Worm (Caenorhabditis elegans) whole organism, young adult: Measurements from ENCODE around the gene unc-52.

ENCODE experiments used
- B0035.1 ChIP-seq: sonication (generic microtip); optimal IDR thresholded peaks from 2 replicates; lab custom pipeline; 2016; ENCODE audit warnings: missing genetic modification characterization, mild to moderate bottlenecking, missing compliant biosample characterization, missing genotype, missing genetic modification reagents
- B0336.3 ChIP-seq: fragments of 200-800 bp; sonication (Bioruptor generic); IDR thresholded peaks from 2 replicates; pipeline ENCODE4 v1.3.6; 2022; ENCODE audit warnings: missing genetic modification characterization, missing compliant biosample characterization
- D2030.7 ChIP-seq: fragments of 200-800 bp; sonication (Bioruptor generic); IDR thresholded peaks from 2 replicates; pipeline ENCODE4 v1.3.6; 2022; ENCODE audit warnings: missing genetic modification reagents, missing genetic modification characterization, missing compliant biosample characterization
- F10E7.11 ChIP-seq: sonication (generic microtip); optimal IDR thresholded peaks from 2 replicates; lab custom pipeline; 2017; ENCODE audit warnings: mild to moderate bottlenecking, missing genetic modification characterization, moderate library complexity, missing compliant biosample characterization
- F23B12.7 ChIP-seq: sonication (generic microtip); optimal IDR thresholded peaks from 2 replicates; lab custom pipeline; 2017; ENCODE audit warnings: missing genetic modification characterization, mild to moderate bottlenecking, missing compliant biosample characterization, antibody characterized with exemption, moderate library complexity; ENCODE audit not compliant: insufficient read depth
- F33H1.4 ChIP-seq: fragments of 200-800 bp; sonication (Bioruptor generic); IDR thresholded peaks from 2 replicates; pipeline ENCODE4 v1.3.6; 2022; ENCODE audit warnings: missing genetic modification reagents, missing genetic modification characterization, missing compliant biosample characterization
- F37B4.10 ChIP-seq: fragments of 200-800 bp; sonication (Bioruptor generic); IDR thresholded peaks from 2 replicates; pipeline ENCODE4 v1.3.6; 2022; ENCODE audit warnings: missing genetic modification characterization, missing compliant biosample characterization
- F49E8.2 ChIP-seq: sonication (generic microtip); optimal IDR thresholded peaks from 3 replicates; lab custom pipeline; 2017; ENCODE audit warnings: missing genetic modification characterization, mild to moderate bottlenecking, missing compliant biosample characterization, antibody characterized with exemption, moderate library complexity; ENCODE audit not compliant: insufficient read depth
- K11D2.4 ChIP-seq: fragments of 200-800 bp; sonication (Bioruptor generic); IDR thresholded peaks from 2 replicates; pipeline ENCODE4 v1.3.6; 2022; ENCODE audit warnings: missing genetic modification reagents, missing genetic modification characterization, missing compliant biosample characterization
- T07F8.4 ChIP-seq: sonication (generic microtip); optimal IDR thresholded peaks from 2 replicates; lab custom pipeline; 2016; ENCODE audit warnings: mild to moderate bottlenecking, missing genetic modification characterization, moderate library complexity, missing compliant biosample characterization
- Y53G8AR.9 ChIP-seq: fragments of 200-800 bp; sonication (Bioruptor generic); conservative IDR thresholded peaks from 2 replicates; pipeline ENCODE4 v1.3.6; 2022; ENCODE audit warnings: missing genetic modification reagents, missing genetic modification characterization, missing compliant biosample characterization
- Y56A3A.18 ChIP-seq: fragments of 200-800 bp; sonication (Bioruptor generic); IDR thresholded peaks from 2 replicates; pipeline ENCODE4 v1.3.6; 2022; ENCODE audit warnings: missing genetic modification reagents, missing genetic modification characterization, missing compliant biosample characterization
- ZK185.1 ChIP-seq: sonication (generic microtip); optimal IDR thresholded peaks from 2 replicates; lab custom pipeline; 2016; ENCODE audit warnings: mild to moderate bottlenecking, missing genetic modification characterization, missing compliant biosample characterization; ENCODE audit not compliant: poor library complexity, severe bottlenecking
- athp-1 ChIP-seq: sonication (generic microtip); optimal IDR thresholded peaks from 2 replicates; lab custom pipeline; 2017; ENCODE audit warnings: mild to moderate bottlenecking, missing genetic modification characterization, missing compliant biosample characterization
- attf-3 ChIP-seq: fragments of 200-800 bp; sonication (Bioruptor generic); conservative IDR thresholded peaks from 2 replicates; pipeline ENCODE4 v1.3.6; 2022; ENCODE audit warnings: missing genetic modification reagents, missing genetic modification characterization, missing compliant biosample characterization
- ceh-58 ChIP-seq: fragments of 200-800 bp; sonication (Bioruptor generic); IDR thresholded peaks from 2 replicates; pipeline ENCODE4 v1.3.6; 2022; ENCODE audit warnings: missing genetic modification characterization, missing compliant biosample characterization
- ceh-79 ChIP-seq: sonication (generic microtip); optimal IDR thresholded peaks from 2 replicates; lab custom pipeline; 2017; ENCODE audit warnings: mild to moderate bottlenecking, missing genetic modification characterization, missing compliant biosample characterization
- chd-7 ChIP-seq: sonication (generic microtip); optimal IDR thresholded peaks from 2 replicates; lab custom pipeline; 2016; ENCODE audit warnings: mild to moderate bottlenecking, missing genetic modification characterization, moderate library complexity, missing compliant biosample characterization
- dpff-1 ChIP-seq: sonication (generic microtip); optimal IDR thresholded peaks from 2 replicates; lab custom pipeline; 2017; ENCODE audit warnings: mild to moderate bottlenecking, missing genetic modification characterization, missing compliant biosample characterization
- egrh-3 ChIP-seq: fragments of 200-800 bp; sonication (Bioruptor generic); IDR thresholded peaks from 2 replicates; pipeline ENCODE4 v1.3.6; 2022; ENCODE audit warnings: missing genetic modification reagents, missing genetic modification characterization, missing compliant biosample characterization
- ekl-4 ChIP-seq: fragments of 200-800 bp; sonication (Bioruptor generic); IDR thresholded peaks from 2 replicates; pipeline ENCODE4 v1.3.6; 2022; ENCODE audit warnings: missing genetic modification reagents, missing genetic modification characterization, missing compliant biosample characterization
- him-1 ChIP-seq: sonication (generic microtip); optimal IDR thresholded peaks from 2 replicates; lab custom pipeline; 2016; ENCODE audit warnings: missing genotype, missing genetic modification reagents, missing genetic modification characterization, missing compliant biosample characterization
- hlh-12 ChIP-seq: sonication (generic microtip); optimal IDR thresholded peaks from 2 replicates; lab custom pipeline; 2016; ENCODE audit warnings: missing genetic modification characterization, missing compliant biosample characterization
- hlh-26 ChIP-seq: fragments of 200-800 bp; sonication (Bioruptor generic); conservative IDR thresholded peaks from 2 replicates; pipeline ENCODE4 v1.3.6; 2022; ENCODE audit warnings: missing genetic modification reagents, missing genetic modification characterization, missing compliant biosample characterization
- hrde-1 ChIP-seq: sonication (generic microtip); optimal IDR thresholded peaks from 2 replicates; lab custom pipeline; 2016; ENCODE audit warnings: missing genetic modification characterization, mild to moderate bottlenecking, missing compliant biosample characterization, moderate library complexity, missing genotype, missing genetic modification reagents, borderline replicate concordance
- lag-1 ChIP-seq: fragments of 200-800 bp; sonication (Bioruptor generic); IDR thresholded peaks from 2 replicates; pipeline ENCODE4 v1.3.6; 2022; ENCODE audit warnings: missing genetic modification reagents, missing genetic modification characterization, missing compliant biosample characterization
- let-526 ChIP-seq: fragments of 200-800 bp; sonication (Bioruptor generic); IDR thresholded peaks from 2 replicates; pipeline ENCODE4 v1.3.6; 2022; ENCODE audit warnings: missing genetic modification reagents, missing genetic modification characterization, missing compliant biosample characterization
- lin-54 ChIP-seq: fragments of 200-800 bp; sonication (Bioruptor generic); optimal IDR thresholded peaks from 2 replicates; lab custom pipeline; 2018; ENCODE audit warnings: mild to moderate bottlenecking, missing genetic modification characterization, missing compliant biosample characterization
- lsy-27 ChIP-seq: sonication (generic microtip); optimal IDR thresholded peaks from 2 replicates; lab custom pipeline; 2017; ENCODE audit warnings: missing genetic modification characterization, mild to moderate bottlenecking, missing compliant biosample characterization, antibody characterized with exemption, missing genotype, borderline replicate concordance; ENCODE audit not compliant: insufficient read depth
- mcd-1 ChIP-seq: fragments of 200-800 bp; sonication (Bioruptor generic); IDR thresholded peaks from 2 replicates; pipeline ENCODE4 v1.3.6; 2022; ENCODE audit warnings: missing genetic modification reagents, missing genetic modification characterization, missing compliant biosample characterization
- mes-4 ChIP-seq: sonication (generic microtip); optimal IDR thresholded peaks from 2 replicates; lab custom pipeline; 2016; ENCODE audit warnings: missing genotype, missing genetic modification characterization, missing compliant biosample characterization
- nfya-2 ChIP-seq: fragments of 200-800 bp; sonication (Bioruptor generic); IDR thresholded peaks from 2 replicates; pipeline ENCODE4 v1.3.6; 2022; ENCODE audit warnings: missing genetic modification reagents, missing genetic modification characterization, missing compliant biosample characterization
- nfyb-1 ChIP-seq: fragments of 200-800 bp; sonication (Bioruptor generic); IDR thresholded peaks from 2 replicates; pipeline ENCODE4 v1.3.6; 2022; ENCODE audit warnings: missing genetic modification reagents, missing genetic modification characterization, missing compliant biosample characterization
- nhr-27 ChIP-seq: fragments of 200-800 bp; sonication (Bioruptor generic); optimal IDR thresholded peaks from 2 replicates; lab custom pipeline; 2018; ENCODE audit warnings: mild to moderate bottlenecking, missing genetic modification characterization, moderate library complexity, missing compliant biosample characterization
- nhr-80 ChIP-seq: sonication (generic microtip); optimal IDR thresholded peaks from 2 replicates; lab custom pipeline; 2016; ENCODE audit warnings: missing genetic modification characterization, missing compliant biosample characterization
- pbrm-1 ChIP-seq: fragments of 200-800 bp; sonication (Bioruptor generic); IDR thresholded peaks from 2 replicates; pipeline ENCODE4 v1.3.6; 2022; ENCODE audit warnings: missing genetic modification reagents, missing genetic modification characterization, missing compliant biosample characterization
- pha-4 ChIP-seq: fragments of 150-350 bp; sonication (generic microtip); optimal IDR thresholded peaks from 2 replicates; lab custom pipeline; 2014; ENCODE audit warnings: missing biosample characterization, missing genetic modification reagents, missing genetic modification characterization
- repo-1 ChIP-seq: sonication (generic microtip); optimal IDR thresholded peaks from 2 replicates; lab custom pipeline; 2017; ENCODE audit warnings: mild to moderate bottlenecking, missing genetic modification characterization, missing compliant biosample characterization
- sdz-38 ChIP-seq: sonication (generic microtip); optimal IDR thresholded peaks from 2 replicates; lab custom pipeline; 2016; ENCODE audit warnings: missing genotype, missing genetic modification characterization, missing compliant biosample characterization
- sea-2 ChIP-seq: fragments of 200-800 bp; sonication (Bioruptor generic); IDR thresholded peaks from 2 replicates; pipeline ENCODE4 v1.3.6; 2022; ENCODE audit warnings: missing genetic modification characterization, missing compliant biosample characterization
- snpc-1.3 ChIP-seq: sonication (generic microtip); optimal IDR thresholded peaks from 2 replicates; lab custom pipeline; 2017; ENCODE audit warnings: missing genetic modification characterization, mild to moderate bottlenecking, missing compliant biosample characterization, antibody characterized with exemption, moderate library complexity, missing genotype, missing genetic modification reagents; ENCODE audit not compliant: insufficient read depth
- snpc-4 ChIP-seq, 5 experiments: fragments of 150-350 bp in 1 of 5; sonication (generic microtip) in 4 of 5; optimal IDR thresholded peaks; 2 replicates each; lab custom pipeline; 2014 to 2018; ENCODE audit warnings: missing genetic modification characterization in 5 of 5, missing biosample characterization in 3 of 5, antibody characterized with exemption in 2 of 5, mild to moderate bottlenecking in 2 of 5, missing compliant biosample characterization in 2 of 5, missing genotype in 2 of 5, moderate library complexity in 2 of 5, missing genetic modification reagents in 1 of 5
- tbp1 ChIP-seq: fragments of 200-800 bp; sonication (Bioruptor generic); optimal IDR thresholded peaks from 2 replicates; lab custom pipeline; 2018; ENCODE audit warnings: mild to moderate bottlenecking, missing genetic modification characterization, missing compliant biosample characterization
- unc-130 ChIP-seq: sonication (generic microtip); optimal IDR thresholded peaks from 2 replicates; lab custom pipeline; 2016; ENCODE audit warnings: missing genetic modification reagents, missing genetic modification characterization, missing compliant biosample characterization
- zim-3 ChIP-seq: sonication (generic microtip); optimal IDR thresholded peaks from 2 replicates; lab custom pipeline; 2017; ENCODE audit warnings: mild to moderate bottlenecking, missing genetic modification characterization, moderate library complexity, missing compliant biosample characterization
- ztf-22 ChIP-seq: fragments of 200-800 bp; sonication (Bioruptor generic); optimal IDR thresholded peaks from 2 replicates; lab custom pipeline; 2018; ENCODE audit warnings: mild to moderate bottlenecking, missing genetic modification characterization, moderate library complexity, missing compliant biosample characterization
- ztf-25 ChIP-seq: fragments of 200-800 bp; sonication (Bioruptor generic); IDR thresholded peaks from 2 replicates; pipeline ENCODE4 v1.3.6; 2022; ENCODE audit warnings: missing genetic modification reagents, missing genetic modification characterization, missing compliant biosample characterization
- ztf-26 ChIP-seq: sonication (generic microtip); optimal IDR thresholded peaks from 2 replicates; lab custom pipeline; 2017; ENCODE audit warnings: missing genetic modification characterization, missing compliant biosample characterization

unc-52 gene

DNA sequence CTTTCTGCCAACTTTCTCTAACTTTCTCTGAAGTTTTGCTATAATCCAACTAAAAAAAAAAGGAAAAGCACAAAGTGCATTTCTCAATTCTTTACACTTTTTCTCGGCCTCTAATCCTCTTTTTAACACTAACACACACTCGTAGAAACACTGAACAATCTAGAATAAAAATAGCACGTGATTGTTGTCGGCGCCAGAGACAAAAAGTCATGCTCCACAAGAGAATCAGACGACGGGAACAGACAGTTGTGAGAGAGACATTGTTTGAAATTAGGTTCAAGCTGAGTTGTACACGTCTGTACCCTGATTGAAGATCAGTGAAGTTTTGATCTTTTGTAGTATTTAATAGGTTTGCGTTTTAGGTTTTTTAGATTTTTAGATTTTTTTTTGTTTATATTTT, 85.9 kb downstream of the unc-52 start (continued):
- TF ChIP-seq nhr-27 (no peak), hlh-12 (tag; lab: Kevin White, UChicago) (no peak), snpc-4 (GFP tag; optimal IDR thresholded peaks at IDR 0.05; lab: Kevin White, UChicago) (no peak), snpc-4 (tag; optimal IDR thresholded peaks at IDR 0.05; lab: Kevin White, UChicago) (peak in 1 of 4 experiments; percentile 17), ekl-4 (GFP tag; lab: Robert Waterston, UW) (no peak), lin-54 (GFP tag; lab: Kevin White, UChicago) (peak; percentile 40), B0336.3 (GFP tag; lab: Robert Waterston, UW) (peak; percentile 84), ceh-58 (GFP tag; lab: Robert Waterston, UW) (no peak), Y56A3A.18 (GFP tag; lab: Robert Waterston, UW) (no peak), pbrm-1 (GFP tag; lab: Robert Waterston, UW) (no peak), repo-1 (tag; lab: Kevin White, UChicago) (no peak), sdz-38 (no peak), attf-3 (no peak), hlh-26 (GFP tag; lab: Robert Waterston, UW) (no peak), him-1 (tag; lab: Kevin White, UChicago) (no peak), lsy-27 (tag; lab: Kevin White, UChicago) (no peak), mes-4 (tag; lab: Kevin White, UChicago) (no peak), F49E8.2 (tag; lab: Kevin White, UChicago) (no peak), mcd-1 (GFP tag; lab: Robert Waterston, UW) (no peak; the same call in 1 of the 2 replicates), K11D2.4 (GFP tag; lab: Robert Waterston, UW) (peak; percentile 54; the same call in 1 of the 2 replicates), ztf-26 (tag; lab: Kevin White, UChicago) (peak; percentile 1), D2030.7 (GFP tag; lab: Robert Waterston, UW) (no peak), ZK185.1 (tag; lab: Kevin White, UChicago) (peak; percentile 28), lag-1 (GFP tag; lab: Robert Waterston, UW) (no peak), snpc-1.3 (tag; lab: Kevin White, UChicago) (no peak), ceh-79 (no peak), hrde-1 (tag; lab: Kevin White, UChicago) (no peak), Y53G8AR.9 (GFP tag; lab: Robert Waterston, UW) (no peak), unc-130 (GFP tag; lab: Kevin White, UChicago) (no peak), nfya-2 (GFP tag; lab: Robert Waterston, UW) (no peak), F37B4.10 (no peak), T07F8.4 (tag; lab: Kevin White, UChicago) (no peak), nhr-80 (tag; lab: Kevin White, UChicago) (peak; percentile 36), tbp1 (GFP tag; lab: Kevin White, UChicago) (peak; percentile 52), F10E7.11 (no peak), ztf-25 (GFP tag; lab: Robert Waterston, UW) (no peak), egrh-3 (no peak), F23B12.7 (tag; lab: Kevin White, UChicago) (peak; percentile 6), athp-1 (tag; lab: Kevin White, UChicago) (no peak), let-526 (GFP tag; lab: Robert Waterston, UW) (peak; percentile 31; the same call in 1 of the 2 replicates), zim-3 (tag; lab: Kevin White, UChicago) (no peak), chd-7 (tag; lab: Kevin White, UChicago) (peak; percentile 46), B0035.1 (no peak), dpff-1 (tag; lab: Kevin White, UChicago) (no peak), ztf-22 (GFP tag; lab: Kevin White, UChicago) (no peak), nfyb-1 (GFP tag; lab: Robert Waterston, UW) (peak; percentile 54; the same call in 1 of the 2 replicates), F33H1.4 (GFP tag; lab: Robert Waterston, UW) (no peak), sea-2 (GFP tag; lab: Robert Waterston, UW) (no peak), pha-4 (no peak)
